Worm (Caenorhabditis elegans): ENCODE measurements around the gene T10B5.10.

T10B5.10 gene

DNA sequence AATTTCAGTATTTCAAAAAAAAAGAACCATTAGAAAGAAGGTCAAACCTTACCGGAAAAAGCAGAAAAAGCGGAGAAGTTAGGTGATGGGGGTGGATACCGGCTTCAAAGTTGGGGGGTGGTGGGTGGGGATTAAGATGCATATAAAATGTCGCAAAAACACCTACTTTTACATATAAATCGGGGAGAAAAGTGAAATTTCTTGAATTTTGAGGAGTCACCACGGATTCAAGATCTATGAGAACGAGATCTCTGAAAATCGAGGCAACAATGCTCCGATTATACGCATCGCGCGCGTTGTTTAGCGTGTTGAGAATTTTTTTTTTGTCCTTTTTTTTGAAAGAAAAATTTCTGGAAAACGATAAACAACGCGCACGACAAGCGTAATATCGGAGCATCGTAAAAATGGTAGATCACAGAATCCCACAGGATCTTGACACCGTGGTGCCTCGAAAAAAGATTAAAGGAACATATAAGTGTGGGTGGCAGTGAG is 19.5 kb upstream of the T10B5.10 start (continued):
- TF ChIP-seq zfp-3 (GFP tag; conservative IDR thresholded peaks at IDR 0.05) (peak; percentile 77; the same call in 1 of the 2 replicates), lir-3 (tag; optimal IDR thresholded peaks at IDR 0.05) (no peak), nhr-77 (tag; optimal IDR thresholded peaks at IDR 0.05) (no peak), mdl-1 (tag; optimal IDR thresholded peaks at IDR 0.05) (no peak), dmd-6 (GFP tag; IDR thresholded peaks at IDR 0.05) (peak; percentile 23; the same call in 1 of the 2 replicates), rbr-2 (tag; optimal IDR thresholded peaks at IDR 0.05) (no peak), nhr-11 (tag; optimal IDR thresholded peaks at IDR 0.05) (no peak), Y48G9A.11 (GFP tag; IDR thresholded peaks at IDR 0.05) (peak; percentile 62; the same call in 1 of the 2 replicates), dmd-9 (GFP tag; IDR thresholded peaks at IDR 0.05) (0 out of 2 replicates have a peak, but pooled peaks have one; percentile 20), skn-1 (tag; optimal IDR thresholded peaks at IDR 0.05) (no peak), mxl-2 (GFP tag; conservative IDR thresholded peaks at IDR 0.05) (no peak), daf-8 (GFP tag; IDR thresholded peaks at IDR 0.05) (no peak), F26F4.8 (GFP tag; conservative IDR thresholded peaks at IDR 0.05) (no peak), madf-9 (GFP tag; conservative IDR thresholded peaks at IDR 0.05) (0 out of 2 replicates have a peak, but pooled peaks have one; percentile 43), nhr-6 (tag; optimal IDR thresholded peaks at IDR 0.05) (no peak), pha-4 (GFP tag; IDR thresholded peaks at IDR 0.05) (peak; percentile 69; the same call in 1 of the 2 replicates), pha-4 (tag; optimal IDR thresholded peaks at IDR 0.05) (no peak), spr-3 (GFP tag; optimal IDR thresholded peaks at IDR 0.05) (peak; percentile 30), snpc-1.2 (GFP tag; IDR thresholded peaks at IDR 0.05) (peak; percentile 64; the same call in 1 of the 2 replicates), lin-15B (tag; optimal IDR thresholded peaks at IDR 0.05) (peak; percentile 17), Y75B8A.6 (GFP tag; IDR thresholded peaks at IDR 0.05) (no peak), arid-1 (GFP tag; conservative IDR thresholded peaks at IDR 0.05) (peak; percentile 62; the same call in 1 of the 2 replicates), aly-2 (tag; optimal IDR thresholded peaks at IDR 0.05) (no peak), ces-1 (GFP tag; optimal IDR thresholded peaks at IDR 0.05) (no peak), lsy-2 (tag; optimal IDR thresholded peaks at IDR 0.05) (peak in 1 of 2 experiments; percentile 60), saeg-2 (GFP tag; IDR thresholded peaks at IDR 0.05) (no peak), ceh-32 (tag; optimal IDR thresholded peaks at IDR 0.05; ENCODE audit: poor library complexity) (no peak), ceh-62 (tag; optimal IDR thresholded peaks at IDR 0.05) (no peak), ceh-82 (tag; optimal IDR thresholded peaks at IDR 0.05) (no peak), nhr-25 (tag; optimal IDR thresholded peaks at IDR 0.05; ENCODE audit: borderline replicate concordance, insufficient read depth) (no peak), D1046.2 (GFP tag; IDR thresholded peaks at IDR 0.05) (peak; percentile 79), hlh-11 (tag; optimal IDR thresholded peaks at IDR 0.05) (peak; percentile 25), tra-1 (GFP tag; IDR thresholded peaks at IDR 0.05) (peak; percentile 51; the same call in 1 of the 2 replicates), Y5F2A.4 (GFP tag; optimal IDR thresholded peaks at IDR 0.05) (peak; percentile 71), egl-27 (tag; optimal IDR thresholded peaks at IDR 0.05) (no peak), mep-1 (tag; optimal IDR thresholded peaks at IDR 0.05) (peak; percentile 34), mes-2 (tag; optimal IDR thresholded peaks at IDR 0.05; ENCODE audit: poor library complexity, severe bottlenecking) (peak; percentile 36)

DNA sequence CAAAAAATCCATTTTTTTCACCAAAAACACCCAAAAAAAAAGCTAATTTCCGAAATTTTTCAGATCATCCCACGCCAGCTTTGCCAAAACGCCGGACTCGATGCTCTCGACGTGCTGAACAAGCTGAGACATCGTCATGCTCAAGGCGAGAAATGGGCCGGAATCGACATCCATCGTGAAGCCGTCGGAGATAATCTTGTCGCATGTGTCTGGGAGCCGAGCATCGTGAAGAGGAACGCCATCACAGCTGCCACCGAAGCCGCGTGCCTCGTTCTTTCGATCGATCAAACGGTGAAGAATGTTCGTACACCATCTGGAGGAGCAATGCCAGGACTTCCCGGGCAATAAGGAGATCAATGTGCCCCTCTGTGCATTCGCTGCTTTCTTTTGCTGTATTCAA is 18.8 kb upstream of the T10B5.10 start:
- TF ChIP-seq set-16 (GFP tag; IDR thresholded peaks at IDR 0.05): peak; percentile 52; the same call in 1 of the 2 replicates
- peak; percentile 40 for TF ChIP-seq F10B5.3 (tag; optimal IDR thresholded peaks at IDR 0.05)
- TF ChIP-seq ztf-7 (tag; optimal IDR thresholded peaks at IDR 0.05): no peak

Measured in whole organism, L4 larva.